Fruit fly (Drosophila melanogaster): ENCODE measurements around the gene ex.

Gene ex

dm6 chr2L:496841-497240 lies 65.8 kb downstream of the ex start:
- TF ChIP-seq CG2129 (GFP tag; IDR thresholded peaks at IDR 0.05; ENCODE audit: partially characterized antibody) (no peak), chm (GFP tag; IDR thresholded peaks at IDR 0.05) (no peak), dan (GFP tag; IDR thresholded peaks at IDR 0.05) (no peak), zf30C (GFP tag; optimal IDR thresholded peaks at IDR 0.05) (no peak), BtbVII (GFP tag; optimal IDR thresholded peaks at IDR 0.05) (no peak), CG13424 (tag; optimal IDR thresholded peaks at IDR 0.05) (no peak), CG9817 (tag; optimal IDR thresholded peaks at IDR 0.05) (no peak), CG1529 (GFP tag; optimal IDR thresholded peaks at IDR 0.05) (no peak), CG33557 (GFP tag; optimal IDR thresholded peaks at IDR 0.05) (no peak)

- TF ChIP-seq chif (GFP tag; optimal IDR thresholded peaks at IDR 0.05) (peak in 1 of 2 experiments; percentile 19), CG12391 (tag; optimal IDR thresholded peaks at IDR 0.05) (peak; percentile 13), Nf-YC (tag; optimal IDR thresholded peaks at IDR 0.05) (no peak), tna (GFP tag; IDR thresholded peaks at IDR 0.05; ENCODE audit: partially characterized antibody) (no peak), row (GFP tag; IDR thresholded peaks at IDR 0.05) (peak; percentile 41; the same call in 1 of the 3 replicates), grn (GFP tag; optimal IDR thresholded peaks at IDR 0.05) (peak; percentile 92), lab (GFP tag; optimal IDR thresholded peaks at IDR 0.05) (peak; percentile 23), Med (GFP tag) (peak; percentile 64), sug (tag; optimal IDR thresholded peaks at IDR 0.05) (peak; percentile 31), Ets65A (GFP tag) (peak; percentile 71), ro (GFP tag; IDR thresholded peaks at IDR 0.05) (no peak), CoRest (tag; optimal IDR thresholded peaks at IDR 0.05) (peak; percentile 9), CG2120 (GFP tag; optimal IDR thresholded peaks at IDR 0.05) (peak; percentile 30), Xbp1 (GFP tag; optimal IDR thresholded peaks at IDR 0.05) (no peak), mirr (GFP tag; optimal IDR thresholded peaks at IDR 0.05) (peak; percentile 88), sd (tag; optimal IDR thresholded peaks at IDR 0.05) (peak; percentile 48), E2f1 (GFP tag; IDR thresholded peaks at IDR 0.05) (no peak), prd (optimal IDR thresholded peaks at IDR 0.05) (no peak), prd (GFP tag; IDR thresholded peaks at IDR 0.05) (0 out of 3 replicates have a peak, but pooled peaks have one; percentile 16), zf30C (GFP tag; optimal IDR thresholded peaks at IDR 0.05) (peak; percentile 31), MBD-R2 (GFP tag; IDR thresholded peaks at IDR 0.05) (0 out of 2 replicates have a peak, but pooled peaks have one; percentile 10), CG6689 (GFP tag; IDR thresholded peaks at IDR 0.05) (0 out of 2 replicates have a peak, but pooled peaks have one; percentile 36), Optix (GFP tag; IDR thresholded peaks at IDR 0.05) (0 out of 3 replicates have a peak, but pooled peaks have one; percentile 23), CG2678 (tag; optimal IDR thresholded peaks at IDR 0.05) (no peak), cwo (GFP tag; optimal IDR thresholded peaks at IDR 0.05) (peak; percentile 57), CG7745 (tag; optimal IDR thresholded peaks at IDR 0.05) (peak; percentile 75), CG17361 (GFP tag; IDR thresholded peaks at IDR 0.05) (0 out of 3 replicates have a peak, but pooled peaks have one; percentile 10), caup (GFP tag; optimal IDR thresholded peaks at IDR 0.05; ENCODE audit: severe bottlenecking) (peak; percentile 2), Sox102F (GFP tag; optimal IDR thresholded peaks at IDR 0.05) (peak; percentile 5), CG34376 (GFP tag; optimal IDR thresholded peaks at IDR 0.05) (no peak), CG18599 (GFP tag; optimal IDR thresholded peaks at IDR 0.05) (peak; percentile 24), dpn (GFP tag; optimal IDR thresholded peaks at IDR 0.05) (peak in 1 of 2 experiments; percentile 9), Mad (GFP tag; optimal IDR thresholded peaks at IDR 0.05) (peak; percentile 13), CG8765 (GFP tag; IDR thresholded peaks at IDR 0.05) (no peak), lilli (GFP tag; optimal IDR thresholded peaks at IDR 0.05) (peak; percentile 1), nmo (GFP tag; optimal IDR thresholded peaks at IDR 0.05) (peak; percentile 8), Hmx (GFP tag; optimal IDR thresholded peaks at IDR 0.05) (no peak), ATbp (GFP tag; optimal IDR thresholded peaks at IDR 0.05) (peak; percentile 23), CG3847 (GFP tag; IDR thresholded peaks at IDR 0.05) (0 out of 2 replicates have a peak, but pooled peaks have one; percentile 29)
These were observed 66.8 kb downstream of the ex start for dm6 chr2L:497657-498473.
